Worm (Caenorhabditis elegans): ENCODE measurements around the gene srd-19.
"Not testable (repeated sequence)": the region's sequence is repeated elsewhere in the genome, so short reads cannot be mapped to it uniquely, and the experiment has no call there.

The srd-19 gene

ce11 chrV:13453334-13453733, 24.8 kb upstream of the srd-19 start, which contains the start of gene lurp-2:
lurp-2 (plus strand) TSS chrV:13453634.
- TF ChIP-seq cog-1 (tag; optimal IDR thresholded peaks at IDR 0.05), result no peak

- TF ChIP-seq med-1 (GFP tag; optimal IDR thresholded peaks at IDR 0.05; ENCODE audit: insufficient read depth) (no peak), ztf-29 (GFP tag; IDR thresholded peaks at IDR 0.05) (no peak), ztf-23 (GFP tag; IDR thresholded peaks at IDR 0.05) (no peak), flt-1 (GFP tag; IDR thresholded peaks at IDR 0.05) (no peak), cog-1 (tag; optimal IDR thresholded peaks at IDR 0.05) (no peak), ref-1 (GFP tag; conservative IDR thresholded peaks at IDR 0.05) (no peak), tab-1 (GFP tag; IDR thresholded peaks at IDR 0.05) (no peak), T22C8.4 (GFP tag; IDR thresholded peaks at IDR 0.05) (no peak), klf-2 (GFP tag; conservative IDR thresholded peaks at IDR 0.05) (no peak)
Measured at ce11 chrV:13445229-13445949, 16.8 kb upstream of the srd-19 start, which contains the start of gene Y2H9A.4. Y2H9A.4 (plus strand) TSS chrV:13445899.

- TF ChIP-seq ztf-29 (GFP tag; IDR thresholded peaks at IDR 0.05); ref-1 (GFP tag; conservative IDR thresholded peaks at IDR 0.05); tab-1 (GFP tag; IDR thresholded peaks at IDR 0.05): not testable (repeated sequence)
Measured at ce11 chrV:13443535-13443934, 15.0 kb upstream of the srd-19 start, which contains the start of gene Y2H9A.6. Y2H9A.6 (plus strand) TSS chrV:13443835.

ce11 chrV:13442819-13443218, 14.3 kb upstream of the srd-19 start:
- TF ChIP-seq flt-1 (GFP tag; IDR thresholded peaks at IDR 0.05), result no peak
- no peak for TF ChIP-seq ref-1 (GFP tag; conservative IDR thresholded peaks at IDR 0.05)
- TF ChIP-seq ztf-23 (GFP tag; IDR thresholded peaks at IDR 0.05), result no peak
- TF ChIP-seq klf-2 (GFP tag; conservative IDR thresholded peaks at IDR 0.05), result no peak
- TF ChIP-seq T22C8.4 (GFP tag; IDR thresholded peaks at IDR 0.05), result no peak
- no peak for TF ChIP-seq ztf-29 (GFP tag; IDR thresholded peaks at IDR 0.05)
- TF ChIP-seq tab-1 (GFP tag; IDR thresholded peaks at IDR 0.05), result no peak
- no peak for TF ChIP-seq med-1 (GFP tag; optimal IDR thresholded peaks at IDR 0.05; ENCODE audit: insufficient read depth)
- no peak for TF ChIP-seq cog-1 (tag; optimal IDR thresholded peaks at IDR 0.05)

ce11 chrV:13441661-13442060, 13.1 kb upstream of the srd-19 start, which contains the start of gene col-162:
col-162 (plus strand) TSS chrV:13441961.
- no peak for TF ChIP-seq klf-2 (GFP tag; conservative IDR thresholded peaks at IDR 0.05)
- no peak for TF ChIP-seq tab-1 (GFP tag; IDR thresholded peaks at IDR 0.05)
- TF ChIP-seq ref-1 (GFP tag; conservative IDR thresholded peaks at IDR 0.05), result no peak
- no peak for TF ChIP-seq T22C8.4 (GFP tag; IDR thresholded peaks at IDR 0.05)
- TF ChIP-seq ztf-29 (GFP tag; IDR thresholded peaks at IDR 0.05), result no peak
- no peak for TF ChIP-seq cog-1 (tag; optimal IDR thresholded peaks at IDR 0.05)
- no peak for TF ChIP-seq med-1 (GFP tag; optimal IDR thresholded peaks at IDR 0.05; ENCODE audit: insufficient read depth)
- no peak for TF ChIP-seq flt-1 (GFP tag; IDR thresholded peaks at IDR 0.05)
- no peak for TF ChIP-seq ztf-23 (GFP tag; IDR thresholded peaks at IDR 0.05)

ce11 chrV:13437473-13438074, 9.0 kb upstream of the srd-19 start, which contains the start of gene mes-4:
mes-4 (minus strand) TSS chrV:13437545.
- TF ChIP-seq T22C8.4 (GFP tag; IDR thresholded peaks at IDR 0.05), result no peak
- no peak for TF ChIP-seq ztf-23 (GFP tag; IDR thresholded peaks at IDR 0.05)

- TF ChIP-seq flt-1 (GFP tag; IDR thresholded peaks at IDR 0.05), result no peak
- no peak for TF ChIP-seq T22C8.4 (GFP tag; IDR thresholded peaks at IDR 0.05)
- TF ChIP-seq ztf-29 (GFP tag; IDR thresholded peaks at IDR 0.05), result no peak
- no peak for TF ChIP-seq ref-1 (GFP tag; conservative IDR thresholded peaks at IDR 0.05)
- TF ChIP-seq cog-1 (tag; optimal IDR thresholded peaks at IDR 0.05), result no peak
- no peak for TF ChIP-seq klf-2 (GFP tag; conservative IDR thresholded peaks at IDR 0.05)
- TF ChIP-seq ztf-23 (GFP tag; IDR thresholded peaks at IDR 0.05), result no peak
- TF ChIP-seq med-1 (GFP tag; optimal IDR thresholded peaks at IDR 0.05; ENCODE audit: insufficient read depth), result no peak
- TF ChIP-seq tab-1 (GFP tag; IDR thresholded peaks at IDR 0.05), result no peak
Measured at ce11 chrV:13432364-13432763, 3.8 kb upstream of the srd-19 start, which contains the start of gene srd-17. srd-17 (minus strand) TSS chrV:13432714.

- no peak for TF ChIP-seq ztf-23 (GFP tag; IDR thresholded peaks at IDR 0.05)
- TF ChIP-seq tab-1 (GFP tag; IDR thresholded peaks at IDR 0.05), result no peak
- no peak for TF ChIP-seq T22C8.4 (GFP tag; IDR thresholded peaks at IDR 0.05)
- TF ChIP-seq flt-1 (GFP tag; IDR thresholded peaks at IDR 0.05), result no peak
- TF ChIP-seq cog-1 (tag; optimal IDR thresholded peaks at IDR 0.05), result no peak
- no peak for TF ChIP-seq ztf-29 (GFP tag; IDR thresholded peaks at IDR 0.05)
- TF ChIP-seq klf-2 (GFP tag; conservative IDR thresholded peaks at IDR 0.05), result no peak
- no peak for TF ChIP-seq med-1 (GFP tag; optimal IDR thresholded peaks at IDR 0.05; ENCODE audit: insufficient read depth)
- no peak for TF ChIP-seq ref-1 (GFP tag; conservative IDR thresholded peaks at IDR 0.05)
Measured at ce11 chrV:13427378-13427777, 1.2 kb downstream of the srd-19 start.

- TF ChIP-seq cog-1 (tag; optimal IDR thresholded peaks at IDR 0.05) (no peak), ztf-23 (GFP tag; IDR thresholded peaks at IDR 0.05) (no peak), flt-1 (GFP tag; IDR thresholded peaks at IDR 0.05) (no peak), ref-1 (GFP tag; conservative IDR thresholded peaks at IDR 0.05) (no peak), med-1 (GFP tag; optimal IDR thresholded peaks at IDR 0.05; ENCODE audit: insufficient read depth) (no peak), tab-1 (GFP tag; IDR thresholded peaks at IDR 0.05) (no peak), ztf-29 (GFP tag; IDR thresholded peaks at IDR 0.05) (no peak), klf-2 (GFP tag; conservative IDR thresholded peaks at IDR 0.05) (no peak), T22C8.4 (GFP tag; IDR thresholded peaks at IDR 0.05) (no peak)
Measured at ce11 chrV:13426764-13427163, 1.8 kb downstream of the srd-19 start, which contains the start of gene srd-18. srd-18 (minus strand) TSS chrV:13426864.

ce11 chrV:13423608-13424007, 5.0 kb downstream of the srd-19 start, which contains the start of gene srv-10:
srv-10 (plus strand) TSS chrV:13423908.
- no peak for TF ChIP-seq ztf-29 (GFP tag; IDR thresholded peaks at IDR 0.05)
- no peak for TF ChIP-seq ref-1 (GFP tag; conservative IDR thresholded peaks at IDR 0.05)
- no peak for TF ChIP-seq cog-1 (tag; optimal IDR thresholded peaks at IDR 0.05)
- no peak for TF ChIP-seq T22C8.4 (GFP tag; IDR thresholded peaks at IDR 0.05)
- TF ChIP-seq klf-2 (GFP tag; conservative IDR thresholded peaks at IDR 0.05), result no peak
- no peak for TF ChIP-seq ztf-23 (GFP tag; IDR thresholded peaks at IDR 0.05)
- no peak for TF ChIP-seq med-1 (GFP tag; optimal IDR thresholded peaks at IDR 0.05; ENCODE audit: insufficient read depth)
- TF ChIP-seq flt-1 (GFP tag; IDR thresholded peaks at IDR 0.05), result no peak
- no peak for TF ChIP-seq tab-1 (GFP tag; IDR thresholded peaks at IDR 0.05)

Data from whole organism, midembryonic.